Worm (Caenorhabditis elegans): ENCODE measurements around the gene him-17.

him-17 gene

ce11 chrV:13176117-13176753, at the start of gene him-17 (continued):
- TF ChIP-seq tlp-1 (tag; optimal IDR thresholded peaks at IDR 0.05) (no peak), nhr-90 (tag; optimal IDR thresholded peaks at IDR 0.05; ENCODE audit: poor library complexity) (peak; percentile 48), irx-1 (tag; optimal IDR thresholded peaks at IDR 0.05) (no peak), swsn-7 (tag; optimal IDR thresholded peaks at IDR 0.05) (peak; percentile 70), zip-4 (GFP tag; optimal IDR thresholded peaks at IDR 0.05) (no peak), nhr-84 (tag; optimal IDR thresholded peaks at IDR 0.05) (no peak), lir-3 (tag; optimal IDR thresholded peaks at IDR 0.05; ENCODE audit: poor library complexity) (no peak), ceh-90 (tag; optimal IDR thresholded peaks at IDR 0.05) (no peak), ztf-11 (tag; optimal IDR thresholded peaks at IDR 0.05) (peak in 1 of 2 experiments; percentile 42), rnt-1 (tag; optimal IDR thresholded peaks at IDR 0.05) (peak; percentile 63), lin-39 (tag; optimal IDR thresholded peaks at IDR 0.05) (no peak), C04F5.9 (tag; optimal IDR thresholded peaks at IDR 0.05) (no peak), nhr-71 (tag; optimal IDR thresholded peaks at IDR 0.05) (peak; percentile 70), pag-3 (tag; optimal IDR thresholded peaks at IDR 0.05; ENCODE audit: borderline replicate concordance, insufficient read depth) (no peak), nhr-237 (tag; optimal IDR thresholded peaks at IDR 0.05) (no peak), mep-1 (tag; optimal IDR thresholded peaks at IDR 0.05) (no peak), elt-3 (tag; optimal IDR thresholded peaks at IDR 0.05) (peak in 1 of 6 experiments; percentile 51), ceh-8 (GFP tag; optimal IDR thresholded peaks at IDR 0.05) (no peak), efl-3 (GFP tag; optimal IDR thresholded peaks at IDR 0.05) (no peak), mef-2 (tag; optimal IDR thresholded peaks at IDR 0.05) (no peak), efl-1 (optimal IDR thresholded peaks at IDR 0.05) (peak; percentile 7 to 50), efl-1 (GFP tag; optimal IDR thresholded peaks at IDR 0.05 in 1 of 2) (peak; percentile 33 to 93), sox-4 (tag; optimal IDR thresholded peaks at IDR 0.05) (no peak), fos-1 (tag; optimal IDR thresholded peaks at IDR 0.05) (no peak), C16A3.4 (tag; optimal IDR thresholded peaks at IDR 0.05) (peak; percentile 50), ceh-63 (GFP tag; optimal IDR thresholded peaks at IDR 0.05) (no peak), dsc-1 (tag; optimal IDR thresholded peaks at IDR 0.05) (peak; percentile 55), sup-37 (GFP tag; optimal IDR thresholded peaks at IDR 0.05) (no peak), unc-86 (tag; optimal IDR thresholded peaks at IDR 0.05) (peak; percentile 27), isw-1 (GFP tag; IDR thresholded peaks at IDR 0.05) (peak; percentile 6; the same call in 1 of the 2 replicates), tbx-2 (tag; optimal IDR thresholded peaks at IDR 0.05) (peak; percentile 61), snpc-4 (tag; optimal IDR thresholded peaks at IDR 0.05) (peak; percentile 61)

DNA sequence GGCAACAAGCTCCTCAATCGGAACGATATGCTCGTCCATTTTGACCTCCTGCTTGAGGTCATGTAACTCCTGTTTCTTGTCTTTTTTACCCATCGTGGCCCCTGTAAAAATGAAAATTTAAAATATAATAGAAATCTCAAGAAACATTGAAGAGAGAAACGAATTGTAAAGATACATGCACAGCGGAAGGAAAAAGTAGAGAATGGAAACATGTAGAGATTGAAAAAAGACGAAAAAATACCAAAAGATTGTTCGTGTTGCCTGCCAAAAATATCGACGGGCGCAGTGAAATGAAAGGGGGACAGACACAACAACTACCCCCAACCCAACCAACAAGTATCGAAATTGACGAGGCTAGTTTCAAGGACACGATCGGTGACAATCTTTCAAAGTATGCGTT, 46.6 kb upstream of the him-17 start, which contains the start of gene eat-6:
eat-6 (minus strand) TSS at position 101 of the 400 bp plus-strand sequence.
- TF ChIP-seq lin-15B (tag; optimal IDR thresholded peaks at IDR 0.05) (no peak), pag-3 (tag; optimal IDR thresholded peaks at IDR 0.05; ENCODE audit: borderline replicate concordance, insufficient read depth) (no peak), blmp-1 (tag; optimal IDR thresholded peaks at IDR 0.05) (peak; percentile 45), vab-15 (tag; optimal IDR thresholded peaks at IDR 0.05) (no peak), C04F5.9 (tag; optimal IDR thresholded peaks at IDR 0.05) (no peak), ztf-11 (tag; optimal IDR thresholded peaks at IDR 0.05) (no peak), nhr-12 (tag; optimal IDR thresholded peaks at IDR 0.05) (no peak), ceh-82 (tag; optimal IDR thresholded peaks at IDR 0.05) (no peak), elt-2 (tag; optimal IDR thresholded peaks at IDR 0.05) (no peak), mef-2 (tag; optimal IDR thresholded peaks at IDR 0.05) (no peak), pax-3 (tag; optimal IDR thresholded peaks at IDR 0.05) (no peak), unc-86 (tag; optimal IDR thresholded peaks at IDR 0.05) (no peak), dpl-1 (GFP tag; optimal IDR thresholded peaks at IDR 0.05) (peak in 1 of 3 experiments; percentile 15), alr-1 (tag; optimal IDR thresholded peaks at IDR 0.05; ENCODE audit: borderline replicate concordance) (no peak), rnt-1 (tag; optimal IDR thresholded peaks at IDR 0.05) (no peak), mdl-1 (tag; optimal IDR thresholded peaks at IDR 0.05) (no peak)

Data from whole organism, L1 larva.